Fruit fly (Drosophila melanogaster): Measurements from ENCODE around the gene CG4230.

- TF ChIP-seq Hr39 (GFP tag; optimal IDR thresholded peaks at IDR 0.05) (no peak), salr (GFP tag; optimal IDR thresholded peaks at IDR 0.05) (no peak), CG6276 (GFP tag; optimal IDR thresholded peaks at IDR 0.05) (no peak)
These were observed 7.7 kb downstream of the CG4230 start for dm6 chr2L:5103733-5104132.
